Fruit fly (Drosophila melanogaster) whole organism, prepupa: Measurements from ENCODE around the gene Spn31A.

Experiments
- CG31627 ChIP-seq: fragments of 200-800 bp; sonication (Bioruptor generic); optimal IDR thresholded peaks from 3 replicates; lab custom pipeline; 2016; ENCODE audit warnings: missing biosample characterization, missing genetic modification characterization
- Lpt ChIP-seq: fragments of 200-800 bp; sonication (Bioruptor generic); optimal IDR thresholded peaks from 3 replicates; lab custom pipeline; 2016; ENCODE audit warnings: missing biosample characterization, missing genetic modification characterization
- Sox102F ChIP-seq: fragments of 200-800 bp; sonication (Bioruptor generic); optimal IDR thresholded peaks from 2 replicates; lab custom pipeline; 2016; ENCODE audit warnings: missing biosample characterization, mild to moderate bottlenecking, missing genetic modification characterization
- dac ChIP-seq: fragments of 200-800 bp; sonication (Bioruptor generic); optimal IDR thresholded peaks from 2 replicates; lab custom pipeline; 2017; ENCODE audit warnings: missing biosample characterization, mild to moderate bottlenecking, missing genetic modification characterization
- pdm3 ChIP-seq: fragments of 200-800 bp; sonication (Bioruptor generic); optimal IDR thresholded peaks from 3 replicates; lab custom pipeline; 2016; ENCODE audit warnings: missing biosample characterization, missing genetic modification characterization

- TF ChIP-seq pdm3 (GFP tag; lab: Kevin White, UChicago) = no peak
- no peak for TF ChIP-seq Sox102F (GFP tag; lab: Kevin White, UChicago)
- no peak for TF ChIP-seq CG31627 (GFP tag; lab: Kevin White, UChicago)
- TF ChIP-seq dac (GFP tag; lab: Kevin White, UChicago) = no peak
- no peak for TF ChIP-seq Lpt (GFP tag; lab: Kevin White, UChicago)
These were observed 33.2 kb downstream of the Spn31A start, which contains the start of gene CG34109 for dm6 chr2L:10093788-10094187.
